Worm (Caenorhabditis elegans): ENCODE results near the gene T02G5.3.

DNA sequence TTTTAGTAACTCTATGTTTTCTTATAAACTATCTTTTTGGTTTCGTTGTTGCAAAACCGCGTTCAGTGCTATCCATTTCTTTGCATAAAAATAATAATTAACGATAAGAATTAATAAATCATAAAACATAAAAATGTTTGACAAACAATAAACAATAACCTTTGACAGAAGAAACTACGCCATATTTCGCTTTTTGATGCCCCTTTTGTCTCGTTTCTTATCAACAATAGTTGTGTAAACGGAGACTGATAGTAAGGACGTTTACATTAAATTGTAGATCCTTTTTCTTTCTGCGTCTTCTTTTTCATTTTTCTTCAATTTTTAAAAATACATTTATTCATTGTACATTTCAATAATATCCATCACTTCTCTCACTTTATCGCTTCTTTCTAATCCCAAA is 45.9 kb downstream of the T02G5.3 start:
- TF ChIP-seq him-1 (tag; optimal IDR thresholded peaks at IDR 0.05) (no peak), W03F9.2 (tag; optimal IDR thresholded peaks at IDR 0.05) (no peak), dao-5 (tag; optimal IDR thresholded peaks at IDR 0.05) (no peak)
